Worm (Caenorhabditis elegans) whole organism, L2 larva: ENCODE results near the gene degl-1.

Source experiments
- F13H6.1 ChIP-seq: sonication (generic microtip); optimal IDR thresholded peaks from 2 replicates; lab custom pipeline; 2016; ENCODE audit warnings: missing genetic modification characterization, missing compliant biosample characterization
- R02D3.7 ChIP-seq: fragments of 150-350 bp; optimal IDR thresholded peaks from 2 replicates; lab custom pipeline; 2014; ENCODE audit warnings: missing biosample characterization, missing genetic modification characterization
- ZK546.5 ChIP-seq: sonication (generic microtip); optimal IDR thresholded peaks from 2 replicates; lab custom pipeline; 2017; ENCODE audit warnings: missing biosample characterization, missing genetic modification characterization
- alr-1 ChIP-seq: fragments of 150-350 bp; optimal IDR thresholded peaks from 2 replicates; lab custom pipeline; 2014; ENCODE audit warnings: missing biosample characterization, missing genetic modification characterization
- aly-2 ChIP-seq: fragments of 150-350 bp; optimal IDR thresholded peaks from 2 replicates; lab custom pipeline; 2014; ENCODE audit warnings: missing biosample characterization, missing genetic modification characterization
- ama-1 ChIP-seq: fragments of 150-350 bp; optimal IDR thresholded peaks from 2 replicates; lab custom pipeline; 2018; ENCODE audit warnings: inconsistent platforms
- blmp-1 ChIP-seq: sonication (generic microtip); optimal IDR thresholded peaks from 2 replicates; lab custom pipeline; 2017; ENCODE audit warnings: missing genetic modification characterization, mild to moderate bottlenecking, missing compliant biosample characterization, antibody characterized with exemption, moderate library complexity; ENCODE audit not compliant: insufficient read depth
- ceh-16 ChIP-seq: fragments of 150-350 bp; optimal IDR thresholded peaks from 2 replicates; lab custom pipeline; 2014; ENCODE audit warnings: missing biosample characterization, missing genetic modification characterization
- ceh-82 ChIP-seq: fragments of 150-350 bp; optimal IDR thresholded peaks from 2 replicates; lab custom pipeline; 2014; ENCODE audit warnings: missing biosample characterization, missing genetic modification characterization
- dmd-4 ChIP-seq: sonication (generic microtip); optimal IDR thresholded peaks from 2 replicates; lab custom pipeline; 2017; ENCODE audit warnings: missing biosample characterization, missing genetic modification characterization
- elt-1 ChIP-seq: fragments of 150-350 bp; optimal IDR thresholded peaks from 2 replicates; lab custom pipeline; 2014; ENCODE audit warnings: missing biosample characterization, missing genetic modification characterization
- elt-3 ChIP-seq: sonication (generic microtip); optimal IDR thresholded peaks from 2 replicates; lab custom pipeline; 2017; ENCODE audit warnings: missing biosample characterization, missing genetic modification characterization
- fos-1 ChIP-seq: fragments of 150-350 bp; optimal IDR thresholded peaks from 2 replicates; lab custom pipeline; 2014; ENCODE audit warnings: missing biosample characterization, missing genetic modification characterization
- gmeb-1 ChIP-seq: fragments of 150-350 bp; optimal IDR thresholded peaks from 2 replicates; lab custom pipeline; 2014; ENCODE audit warnings: missing biosample characterization, missing genetic modification characterization
- lin-11 ChIP-seq: fragments of 150-350 bp; sonication (generic microtip); optimal IDR thresholded peaks from 2 replicates; lab custom pipeline; 2014; ENCODE audit warnings: missing biosample characterization, missing genetic modification characterization, inconsistent platforms, mixed read lengths
- lin-13 ChIP-seq: fragments of 150-350 bp; optimal IDR thresholded peaks from 2 replicates; lab custom pipeline; 2014; ENCODE audit warnings: missing biosample characterization, missing genetic modification reagents, missing genetic modification characterization
- lsy-2 ChIP-seq, 2 experiments: fragments of 150-350 bp in 1 of 2; sonication (generic microtip) in 1 of 2; optimal IDR thresholded peaks; 2 replicates each; lab custom pipeline; 2014 to 2017; ENCODE audit warnings: missing biosample characterization in 2 of 2, missing genetic modification characterization in 2 of 2
- mbf-1 ChIP-seq: sonication (generic microtip); optimal IDR thresholded peaks from 2 replicates; lab custom pipeline; 2017; ENCODE audit warnings: missing biosample characterization, missing genetic modification characterization
- mdl-1 ChIP-seq, 2 experiments: fragments of 150-350 bp in 1 of 2; sonication (generic microtip) in 1 of 2; optimal IDR thresholded peaks; 2 replicates each; lab custom pipeline; 2017; ENCODE audit warnings: missing biosample characterization in 2 of 2, missing genetic modification characterization in 2 of 2
- nhr-11 ChIP-seq: fragments of 150-350 bp; optimal IDR thresholded peaks from 2 replicates; lab custom pipeline; 2014; ENCODE audit warnings: missing biosample characterization, missing genetic modification characterization
- nhr-12 ChIP-seq: fragments of 150-350 bp; optimal IDR thresholded peaks from 2 replicates; lab custom pipeline; 2014; ENCODE audit warnings: missing biosample characterization, missing genetic modification characterization
- nhr-21 ChIP-seq: fragments of 150-350 bp; optimal IDR thresholded peaks from 2 replicates; lab custom pipeline; 2014; ENCODE audit warnings: missing biosample characterization, missing genetic modification characterization
- nhr-23 ChIP-seq: fragments of 150-350 bp; optimal IDR thresholded peaks from 2 replicates; lab custom pipeline; 2014; ENCODE audit warnings: missing biosample characterization, missing genetic modification reagents, missing genetic modification characterization
- nhr-237 ChIP-seq: fragments of 150-350 bp; optimal IDR thresholded peaks from 2 replicates; lab custom pipeline; 2014; ENCODE audit warnings: missing biosample characterization, missing genetic modification characterization
- nhr-6 ChIP-seq: fragments of 150-350 bp; optimal IDR thresholded peaks from 2 replicates; lab custom pipeline; 2014; ENCODE audit warnings: missing biosample characterization, missing genetic modification characterization
- nhr-77 ChIP-seq: fragments of 150-350 bp; optimal IDR thresholded peaks from 2 replicates; lab custom pipeline; 2014; ENCODE audit warnings: missing biosample characterization, missing genetic modification characterization
- peb-1 ChIP-seq: fragments of 150-350 bp; optimal IDR thresholded peaks from 2 replicates; lab custom pipeline; 2014; ENCODE audit warnings: missing biosample characterization, missing genetic modification characterization
- sem-4 ChIP-seq: fragments of 150-350 bp; optimal IDR thresholded peaks from 2 replicates; lab custom pipeline; 2014; ENCODE audit warnings: missing biosample characterization, missing genetic modification reagents, missing genetic modification characterization
- skn-1 ChIP-seq: sonication (generic microtip); optimal IDR thresholded peaks from 2 replicates; lab custom pipeline; 2017; ENCODE audit warnings: missing biosample characterization, missing genetic modification characterization
- sma-9 ChIP-seq, 2 experiments: fragments of 150-350 bp in 1 of 2; sonication (generic microtip) in 1 of 2; optimal IDR thresholded peaks; 2 replicates each; lab custom pipeline; 2014 to 2016; ENCODE audit warnings: missing genetic modification characterization in 2 of 2, mild to moderate bottlenecking in 1 of 2, missing biosample characterization in 1 of 2, missing compliant biosample characterization in 1 of 2, missing genetic modification reagents in 1 of 2, moderate library complexity in 1 of 2
- unc-39 ChIP-seq: fragments of 150-350 bp; optimal IDR thresholded peaks from 2 replicates; lab custom pipeline; 2014; ENCODE audit warnings: missing biosample characterization, missing genetic modification characterization
- unc-55 ChIP-seq: fragments of 150-350 bp; sonication (generic microtip); optimal IDR thresholded peaks from 3 replicates; lab custom pipeline; 2014; ENCODE audit warnings: missing biosample characterization, missing genetic modification reagents, missing genetic modification characterization
- unc-62 ChIP-seq: fragments of 150-350 bp; optimal IDR thresholded peaks from 2 replicates; lab custom pipeline; 2014; ENCODE audit warnings: missing biosample characterization, missing genetic modification reagents, missing genetic modification characterization
- zag-1 ChIP-seq: fragments of 150-350 bp; optimal IDR thresholded peaks from 2 replicates; lab custom pipeline; 2014; ENCODE audit warnings: missing biosample characterization, missing genetic modification characterization
- ztf-1 ChIP-seq: fragments of 200-800 bp; sonication (Bioruptor generic); conservative IDR thresholded peaks from 2 replicates; pipeline ENCODE4 v1.3.6; 2022; ENCODE audit warnings: missing genetic modification characterization, missing compliant biosample characterization
- ztf-11 ChIP-seq: sonication (generic microtip); optimal IDR thresholded peaks from 2 replicates; lab custom pipeline; 2017; ENCODE audit warnings: missing biosample characterization, missing genetic modification characterization
- ztf-4 ChIP-seq: fragments of 150-350 bp; optimal IDR thresholded peaks from 2 replicates; lab custom pipeline; 2014; ENCODE audit warnings: missing biosample characterization, missing genetic modification characterization

Gene degl-1

ce11 chrIV:14771325-14771724 lies at the start of gene degl-1:
Gene degl-1 (minus strand): TSS chrIV:14771425.
- TF ChIP-seq nhr-77 = no peak
- TF ChIP-seq dmd-4 (tag; lab: Kevin White, UChicago) = no peak
- no peak for TF ChIP-seq ceh-16 (tag; lab: Kevin White, UChicago)
- TF ChIP-seq fos-1 (tag; lab: Kevin White, UChicago) = no peak
- no peak for TF ChIP-seq ztf-11 (tag; lab: Kevin White, UChicago)
- no peak for TF ChIP-seq mbf-1 (tag; lab: Kevin White, UChicago)
- TF ChIP-seq nhr-21 (tag; lab: Kevin White, UChicago) = no peak
- TF ChIP-seq zag-1 (tag; lab: Kevin White, UChicago) = no peak
- TF ChIP-seq ceh-82 = no peak
- no peak for TF ChIP-seq elt-3 (tag; lab: Kevin White, UChicago)
- TF ChIP-seq unc-39 = no peak
- no peak for TF ChIP-seq unc-62 (GFP tag; lab: Kevin White, UChicago)
- no peak for TF ChIP-seq nhr-237
- TF ChIP-seq sem-4 = no peak

- no peak for TF ChIP-seq nhr-6 (tag; lab: Kevin White, UChicago)
- no peak for TF ChIP-seq unc-62 (GFP tag; lab: Kevin White, UChicago)
- no peak for TF ChIP-seq ztf-4 (tag; lab: Kevin White, UChicago)
- no peak for TF ChIP-seq skn-1 (tag; lab: Kevin White, UChicago)
Observed at ce11 chrIV:14816288-14816687, 45.1 kb upstream of the degl-1 start, which contains the start of gene Y57G11C.46. Gene Y57G11C.46 (minus strand): TSS chrIV:14816388.

ce11 chrIV:14806903-14807302 lies 35.7 kb upstream of the degl-1 start, which contains the start of gene oig-5:
Gene oig-5 (plus strand): TSS chrIV:14807203.
- TF ChIP-seq gmeb-1 (tag; lab: Kevin White, UChicago) (no peak), sma-9 (GFP tag; optimal IDR thresholded peaks at IDR 0.05; lab: Kevin White, UChicago) (no peak), sma-9 (tag; optimal IDR thresholded peaks at IDR 0.05; lab: Kevin White, UChicago) (no peak), nhr-77 (no peak), mdl-1 (tag; optimal IDR thresholded peaks at IDR 0.05; lab: Kevin White, UChicago) (no peak), R02D3.7 (no peak), aly-2 (tag; lab: Kevin White, UChicago) (no peak), blmp-1 (no peak), alr-1 (no peak), nhr-237 (no peak), peb-1 (tag; lab: Kevin White, UChicago) (no peak), ztf-1 (GFP tag; lab: Robert Waterston, UW) (no peak), fos-1 (tag; lab: Kevin White, UChicago) (no peak), lin-11 (tag; lab: Kevin White, UChicago) (no peak), skn-1 (tag; lab: Kevin White, UChicago) (no peak), lin-13 (no peak), nhr-11 (tag; lab: Kevin White, UChicago) (no peak), F13H6.1 (tag; lab: Kevin White, UChicago) (no peak)
- TF ChIP-seq, all 48 proteins: peak for 0

DNA sequence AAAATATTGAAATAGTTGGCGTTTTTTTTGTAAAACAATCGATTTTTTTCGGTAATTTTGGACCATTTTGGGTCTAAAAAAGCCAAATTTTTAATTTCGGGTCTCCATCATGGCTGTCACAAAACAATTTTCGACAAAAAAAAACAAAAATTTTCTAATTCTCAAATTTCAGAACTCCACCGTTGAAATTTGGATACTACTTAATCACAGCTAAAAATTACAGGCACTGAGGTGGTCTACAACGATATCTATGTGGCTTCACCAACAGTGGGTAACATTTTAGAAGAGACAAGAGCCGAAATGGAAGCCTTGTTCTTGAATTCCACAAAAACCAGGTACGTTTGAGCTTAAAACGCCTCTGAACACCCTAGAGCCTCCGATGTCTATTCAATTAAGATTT lies 31.1 kb upstream of the degl-1 start, which contains the start of gene Y57G11C.1142:
Gene Y57G11C.1142 (plus strand): TSS at position 301 of the 400 bp plus-strand sequence.
- TF ChIP-seq blmp-1 (no peak), elt-1 (tag; lab: Kevin White, UChicago) (no peak), ama-1 (lab: Kevin White, UChicago) (no peak), F13H6.1 (tag; lab: Kevin White, UChicago) (no peak), nhr-12 (tag; lab: Kevin White, UChicago) (no peak), nhr-23 (tag; lab: Kevin White, UChicago) (no peak), lsy-2 (tag; optimal IDR thresholded peaks at IDR 0.05; lab: Kevin White, UChicago) (no peak), ztf-4 (tag; lab: Kevin White, UChicago) (no peak), aly-2 (tag; lab: Kevin White, UChicago) (no peak), unc-55 (GFP tag; lab: Kevin White, UChicago) (no peak), alr-1 (no peak), nhr-237 (no peak), nhr-77 (no peak), lin-13 (no peak), ZK546.5 (tag; lab: Kevin White, UChicago) (no peak)
- TF ChIP-seq, all 48 proteins: peak for 0
